Fruit fly (Drosophila melanogaster) whole organism, wandering third instar larva: ENCODE data around the gene CG10097.
A peak's percentile ranks its signal among the peaks of the same experiment; 100 is the strongest.

Source experiments
- Hr78 ChIP-seq: fragments of >200 bp; optimal IDR thresholded peaks from 2 replicates; lab custom pipeline; 2017; ENCODE audit warnings: missing biosample characterization, missing genetic modification characterization
- N ChIP-seq: fragments of >200 bp; optimal IDR thresholded peaks from 2 replicates; lab custom pipeline; 2018; ENCODE audit warnings: missing biosample characterization, missing external identifiers, missing genetic modification characterization
- br ChIP-seq: fragments of 200-800 bp; sonication (Bioruptor generic); optimal IDR thresholded peaks from 2 replicates; lab custom pipeline; 2016; ENCODE audit warnings: missing biosample characterization, missing genetic modification characterization
- dmrt93B ChIP-seq: fragments of 200-800 bp; sonication (Bioruptor generic); optimal IDR thresholded peaks from 2 replicates; lab custom pipeline; 2018; ENCODE audit warnings: missing biosample characterization, mild to moderate bottlenecking, missing genetic modification characterization
- foxo ChIP-seq, 2 experiments: fragments of 200-800 bp; sonication (Bioruptor generic); optimal IDR thresholded peaks; 2 replicates in 1 of 2; 3 replicates in 1 of 2; lab custom pipeline; 2016 to 2017; ENCODE audit warnings: missing biosample characterization in 2 of 2, missing genetic modification characterization in 2 of 2
- lola ChIP-seq: fragments of >200 bp; optimal IDR thresholded peaks from 2 replicates; lab custom pipeline; 2017; ENCODE audit warnings: missing biosample characterization, missing genetic modification characterization
- rgr ChIP-seq: fragments of 200-800 bp; sonication (Bioruptor generic); optimal IDR thresholded peaks from 3 replicates; lab custom pipeline; 2016; ENCODE audit warnings: missing biosample characterization, mild to moderate bottlenecking, missing genetic modification characterization
- sage ChIP-seq: fragments of 200-800 bp; sonication (Bioruptor generic); optimal IDR thresholded peaks from 2 replicates; lab custom pipeline; 2016; ENCODE audit warnings: missing biosample characterization, mild to moderate bottlenecking, missing genetic modification characterization
- sv ChIP-seq: fragments of 200-800 bp; sonication (Bioruptor generic); optimal IDR thresholded peaks from 3 replicates; lab custom pipeline; 2016; ENCODE audit warnings: missing biosample characterization, missing genetic modification characterization
- usp ChIP-seq: fragments of >200 bp; optimal IDR thresholded peaks from 2 replicates; lab custom pipeline; 2017; ENCODE audit warnings: missing biosample characterization, missing genetic modification characterization

- no peak for TF ChIP-seq dmrt93B (GFP tag; lab: Kevin White, UChicago)
- no peak for TF ChIP-seq foxo (GFP tag; optimal IDR thresholded peaks at IDR 0.05; lab: Kevin White, UChicago)
- TF ChIP-seq Hr78 (GFP tag; lab: Kevin White, UChicago), result no peak
- peak; percentile 97 for TF ChIP-seq rgr
- no peak for TF ChIP-seq br (GFP tag; lab: Kevin White, UChicago)
- no peak for TF ChIP-seq lola
- TF ChIP-seq sage (GFP tag; lab: Kevin White, UChicago), result no peak
- no peak for TF ChIP-seq N
- no peak for TF ChIP-seq usp (GFP tag; lab: Kevin White, UChicago)
- TF ChIP-seq sv, result no peak
Measured at dm6 chr3R:12423997-12424396, 28.2 kb upstream of the CG10097 start.
